Worm (Caenorhabditis elegans): ENCODE results near the gene F17C11.2.

F17C11.2 gene

DNA sequence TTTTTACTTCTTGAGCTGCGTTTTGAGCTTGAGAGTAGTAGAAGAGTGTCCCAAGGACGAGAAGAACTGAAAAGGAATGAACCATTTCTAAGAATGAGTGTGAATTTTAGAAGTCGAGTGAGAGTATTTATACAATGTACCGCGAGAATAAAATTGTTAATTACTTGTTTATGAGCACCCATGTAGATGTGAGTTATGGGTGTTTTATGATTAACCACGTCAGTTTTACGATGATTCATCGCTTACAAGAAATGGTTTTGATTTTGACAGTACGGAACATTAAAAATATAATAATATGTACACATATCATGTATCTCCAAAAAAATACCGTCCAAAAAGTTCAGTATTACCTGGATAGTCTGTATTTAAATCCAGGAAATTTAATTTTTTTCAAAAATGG lies 6.3 kb downstream of the F17C11.2 start, which contains the start of gene clec-221:
clec-221 (minus strand) TSS at position 101 of the 400 bp plus-strand sequence.
- TF ChIP-seq W03F9.2 (tag; optimal IDR thresholded peaks at IDR 0.05) (no peak), him-1 (tag; optimal IDR thresholded peaks at IDR 0.05) (no peak), dao-5 (tag; optimal IDR thresholded peaks at IDR 0.05) (no peak)

- no peak for TF ChIP-seq dao-5 (tag; optimal IDR thresholded peaks at IDR 0.05)
- no peak for TF ChIP-seq W03F9.2 (tag; optimal IDR thresholded peaks at IDR 0.05)
- TF ChIP-seq him-1 (tag; optimal IDR thresholded peaks at IDR 0.05): no peak
Measured at ce11 chrV:10954832-10955231, 6.8 kb downstream of the F17C11.2 start, which contains the start of gene F17C11.6. Gene F17C11.6, plus strand, starts transcription at chrV:10955121.

DNA sequence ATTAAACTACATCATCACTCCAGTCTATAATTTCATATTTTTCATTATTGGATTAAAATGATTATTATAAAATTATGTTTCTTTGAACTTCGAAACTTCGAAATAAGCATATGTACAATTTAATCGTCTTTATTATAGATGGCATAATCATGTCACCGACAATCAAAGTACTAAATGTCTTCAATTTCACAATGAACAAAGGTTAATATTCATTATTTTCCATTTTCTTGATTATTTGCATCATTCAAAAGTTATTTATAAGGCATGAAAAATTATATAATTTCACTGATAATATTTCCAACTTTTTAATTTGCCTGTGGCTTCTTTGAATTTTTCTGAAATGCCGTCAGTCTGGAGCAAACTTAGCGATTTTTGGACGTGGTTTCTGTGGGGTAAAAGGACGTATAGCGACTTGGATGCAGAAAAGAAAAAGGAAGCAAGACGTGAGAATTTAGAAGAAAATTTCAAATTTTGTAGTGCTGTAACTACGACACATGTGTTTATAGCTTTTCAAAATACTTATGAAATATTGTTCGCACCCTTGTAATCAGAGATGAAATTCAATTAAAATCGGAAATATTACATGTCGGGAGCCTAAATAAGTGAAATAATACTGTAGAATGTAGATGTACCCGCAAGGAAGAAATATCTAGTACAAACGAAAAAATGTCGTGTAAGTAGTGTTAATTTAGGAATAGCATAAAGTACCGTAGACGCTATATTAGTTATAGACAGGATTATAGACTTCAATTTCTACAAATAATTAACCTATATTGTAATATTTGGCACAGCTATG lies 7.8 kb downstream of the F17C11.2 start, which contains the start of gene F17C11.13:
F17C11.13 (plus strand) TSS at position 243 of the 796 bp plus-strand sequence.
- TF ChIP-seq dao-5 (tag; optimal IDR thresholded peaks at IDR 0.05) (no peak), W03F9.2 (tag; optimal IDR thresholded peaks at IDR 0.05) (no peak), him-1 (tag; optimal IDR thresholded peaks at IDR 0.05) (no peak)

DNA sequence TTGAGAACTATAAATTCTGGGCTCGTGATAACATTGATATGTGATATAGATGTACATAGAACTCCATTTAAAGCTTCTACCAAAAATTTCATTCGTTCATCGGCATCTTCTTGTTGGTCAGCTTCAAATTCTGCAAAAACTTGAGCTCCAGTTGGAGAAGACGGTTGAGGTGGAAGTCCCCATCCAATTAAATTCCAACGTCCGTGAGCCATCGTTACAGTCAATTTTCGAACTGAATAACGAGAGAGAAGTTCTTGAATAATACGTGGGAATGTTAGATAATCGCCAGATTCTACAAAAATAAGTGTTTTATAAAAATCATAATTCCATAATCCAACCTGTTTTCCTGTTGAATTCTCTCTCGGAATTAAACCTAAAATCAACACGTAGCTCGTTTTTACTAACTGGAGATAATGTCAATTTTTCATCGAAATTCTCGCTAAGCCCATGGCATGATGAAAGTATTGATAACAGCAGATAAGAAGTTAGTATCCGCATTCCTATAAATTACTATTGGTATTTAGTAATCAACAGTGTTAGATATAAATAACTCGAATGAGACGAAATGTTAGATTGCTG lies 10.4 kb downstream of the F17C11.2 start, which contains the start of gene pigt-1:
pigt-1 (minus strand) TSS at position 500 of the 579 bp plus-strand sequence.
- TF ChIP-seq dao-5 (tag; optimal IDR thresholded peaks at IDR 0.05) (no peak), W03F9.2 (tag; optimal IDR thresholded peaks at IDR 0.05) (peak; percentile 11)

DNA sequence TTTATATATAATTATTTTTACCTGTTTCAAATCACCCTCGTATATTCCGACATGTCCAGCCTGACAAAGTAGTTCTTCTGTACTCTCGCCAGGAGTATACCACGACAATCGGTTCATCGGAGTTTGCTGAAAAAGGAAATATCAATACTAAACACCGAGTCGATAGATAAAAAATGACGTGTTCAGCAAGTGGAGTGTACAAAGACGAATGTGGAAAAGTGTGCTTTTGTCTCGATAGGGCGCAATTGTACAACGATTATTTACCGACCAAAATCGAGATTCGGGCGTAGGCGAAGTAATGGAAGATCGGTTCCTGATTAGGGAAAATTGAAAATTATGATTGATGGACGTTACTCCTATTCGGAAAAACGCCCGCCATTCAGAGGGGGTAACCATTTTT lies 12.5 kb downstream of the F17C11.2 start, which contains the start of gene vps-36:
vps-36 (minus strand) TSS at position 126 of the 400 bp plus-strand sequence.
- TF ChIP-seq him-1 (tag; optimal IDR thresholded peaks at IDR 0.05): no peak
- no peak for TF ChIP-seq W03F9.2 (tag; optimal IDR thresholded peaks at IDR 0.05)
- TF ChIP-seq dao-5 (tag; optimal IDR thresholded peaks at IDR 0.05): no peak

ce11 chrV:10961448-10961870 lies 13.4 kb downstream of the F17C11.2 start:
- TF ChIP-seq him-1 (tag; optimal IDR thresholded peaks at IDR 0.05) (peak; percentile 73), W03F9.2 (tag; optimal IDR thresholded peaks at IDR 0.05) (peak; percentile 42), dao-5 (tag; optimal IDR thresholded peaks at IDR 0.05) (no peak)

ce11 chrV:10965501-10965900 lies 17.5 kb downstream of the F17C11.2 start, which contains the start of the genes ctf-4 and eef-1G:
Gene ctf-4, minus strand, starts transcription at chrV:10965539.
Gene eef-1G, plus strand, starts transcription at chrV:10965719.
- TF ChIP-seq him-1 (tag; optimal IDR thresholded peaks at IDR 0.05) (peak; percentile 89), W03F9.2 (tag; optimal IDR thresholded peaks at IDR 0.05) (peak; percentile 97), dao-5 (tag; optimal IDR thresholded peaks at IDR 0.05) (no peak)

- TF ChIP-seq dao-5 (tag; optimal IDR thresholded peaks at IDR 0.05): no peak
- TF ChIP-seq W03F9.2 (tag; optimal IDR thresholded peaks at IDR 0.05): no peak
- TF ChIP-seq him-1 (tag; optimal IDR thresholded peaks at IDR 0.05): no peak
Measured at ce11 chrV:10966874-10967273, 18.8 kb downstream of the F17C11.2 start.

ce11 chrV:10967594-10968273 lies 19.7 kb downstream of the F17C11.2 start:
- no peak for TF ChIP-seq W03F9.2 (tag; optimal IDR thresholded peaks at IDR 0.05)
- TF ChIP-seq dao-5 (tag; optimal IDR thresholded peaks at IDR 0.05): no peak
- TF ChIP-seq him-1 (tag; optimal IDR thresholded peaks at IDR 0.05): no peak

ce11 chrV:10970070-10970469 lies 22.0 kb downstream of the F17C11.2 start, which contains the start of gene F17C11.22:
Gene F17C11.22, minus strand, starts transcription at chrV:10970170.
- no peak for TF ChIP-seq him-1 (tag; optimal IDR thresholded peaks at IDR 0.05)

ce11 chrV:10970930-10971329 lies 22.9 kb downstream of the F17C11.2 start:
- TF ChIP-seq him-1 (tag; optimal IDR thresholded peaks at IDR 0.05) (no peak), dao-5 (tag; optimal IDR thresholded peaks at IDR 0.05) (no peak), W03F9.2 (tag; optimal IDR thresholded peaks at IDR 0.05) (no peak)

ce11 chrV:10975091-10975490 lies 27.1 kb downstream of the F17C11.2 start:
- TF ChIP-seq him-1 (tag; optimal IDR thresholded peaks at IDR 0.05): no peak
- TF ChIP-seq dao-5 (tag; optimal IDR thresholded peaks at IDR 0.05): no peak
- TF ChIP-seq W03F9.2 (tag; optimal IDR thresholded peaks at IDR 0.05): no peak

ce11 chrV:10981113-10981512 lies 33.1 kb downstream of the F17C11.2 start, which contains the start of gene fig-1:
Gene fig-1, minus strand, starts transcription at chrV:10981213.
- no peak for TF ChIP-seq him-1 (tag; optimal IDR thresholded peaks at IDR 0.05)
- TF ChIP-seq W03F9.2 (tag; optimal IDR thresholded peaks at IDR 0.05): no peak
- no peak for TF ChIP-seq dao-5 (tag; optimal IDR thresholded peaks at IDR 0.05)
